Worm (Caenorhabditis elegans): ENCODE results near the gene T15B12.2.

- TF ChIP-seq F37B4.10 (GFP tag; IDR thresholded peaks at IDR 0.05) (no peak), F49E8.2 (tag; optimal IDR thresholded peaks at IDR 0.05; ENCODE audit: insufficient read depth) (no peak), ztf-28 (GFP tag; IDR thresholded peaks at IDR 0.05) (no peak), C17E4.6 (GFP tag; IDR thresholded peaks at IDR 0.05) (no peak), let-607 (tag; optimal IDR thresholded peaks at IDR 0.05) (no peak)
These were observed 34.3 kb downstream of the T15B12.2 start, which contains the start of gene ZC395.5 for ce11 chrIII:5267217-5267906.
